Worm (Caenorhabditis elegans) whole organism, L2 larva: ENCODE results near the gene srp-2.

ENCODE experiments used
- C34F6.9 ChIP-seq: fragments of 150-350 bp; optimal IDR thresholded peaks from 2 replicates; lab custom pipeline; 2014; ENCODE audit warnings: missing biosample characterization, missing genetic modification characterization
- F13H6.1 ChIP-seq: sonication (generic microtip); optimal IDR thresholded peaks from 2 replicates; lab custom pipeline; 2016; ENCODE audit warnings: missing genetic modification characterization, missing compliant biosample characterization
- R02D3.7 ChIP-seq: fragments of 150-350 bp; optimal IDR thresholded peaks from 2 replicates; lab custom pipeline; 2014; ENCODE audit warnings: missing biosample characterization, missing genetic modification characterization
- Y55F3AM.14 ChIP-seq: fragments of 200-800 bp; sonication (Bioruptor generic); optimal IDR thresholded peaks from 2 replicates; lab custom pipeline; 2018; ENCODE audit warnings: mild to moderate bottlenecking, missing genetic modification characterization, missing compliant biosample characterization
- ZK546.5 ChIP-seq: sonication (generic microtip); optimal IDR thresholded peaks from 2 replicates; lab custom pipeline; 2017; ENCODE audit warnings: missing biosample characterization, missing genetic modification characterization
- alr-1 ChIP-seq: fragments of 150-350 bp; optimal IDR thresholded peaks from 2 replicates; lab custom pipeline; 2014; ENCODE audit warnings: missing biosample characterization, missing genetic modification characterization
- aly-2 ChIP-seq: fragments of 150-350 bp; optimal IDR thresholded peaks from 2 replicates; lab custom pipeline; 2014; ENCODE audit warnings: missing biosample characterization, missing genetic modification characterization
- ama-1 ChIP-seq: fragments of 150-350 bp; optimal IDR thresholded peaks from 2 replicates; lab custom pipeline; 2018; ENCODE audit warnings: inconsistent platforms
- blmp-1 ChIP-seq: sonication (generic microtip); optimal IDR thresholded peaks from 2 replicates; lab custom pipeline; 2017; ENCODE audit warnings: missing genetic modification characterization, mild to moderate bottlenecking, missing compliant biosample characterization, antibody characterized with exemption, moderate library complexity; ENCODE audit not compliant: insufficient read depth
- ceh-16 ChIP-seq: fragments of 150-350 bp; optimal IDR thresholded peaks from 2 replicates; lab custom pipeline; 2014; ENCODE audit warnings: missing biosample characterization, missing genetic modification characterization
- ceh-82 ChIP-seq: fragments of 150-350 bp; optimal IDR thresholded peaks from 2 replicates; lab custom pipeline; 2014; ENCODE audit warnings: missing biosample characterization, missing genetic modification characterization
- crh-2 ChIP-seq: sonication (generic microtip); optimal IDR thresholded peaks from 2 replicates; lab custom pipeline; 2017; ENCODE audit warnings: missing biosample characterization, missing genetic modification characterization
- dmd-4 ChIP-seq: sonication (generic microtip); optimal IDR thresholded peaks from 2 replicates; lab custom pipeline; 2017; ENCODE audit warnings: missing biosample characterization, missing genetic modification characterization
- egl-27 ChIP-seq: sonication (generic microtip); optimal IDR thresholded peaks from 3 replicates; lab custom pipeline; 2017; ENCODE audit warnings: missing biosample characterization, missing genetic modification reagents, missing genetic modification characterization
- elt-1 ChIP-seq: fragments of 150-350 bp; optimal IDR thresholded peaks from 2 replicates; lab custom pipeline; 2014; ENCODE audit warnings: missing biosample characterization, missing genetic modification characterization
- elt-3 ChIP-seq: sonication (generic microtip); optimal IDR thresholded peaks from 2 replicates; lab custom pipeline; 2017; ENCODE audit warnings: missing biosample characterization, missing genetic modification characterization
- fos-1 ChIP-seq: fragments of 150-350 bp; optimal IDR thresholded peaks from 2 replicates; lab custom pipeline; 2014; ENCODE audit warnings: missing biosample characterization, missing genetic modification characterization
- gmeb-1 ChIP-seq: fragments of 150-350 bp; optimal IDR thresholded peaks from 2 replicates; lab custom pipeline; 2014; ENCODE audit warnings: missing biosample characterization, missing genetic modification characterization
- lin-11 ChIP-seq: fragments of 150-350 bp; sonication (generic microtip); optimal IDR thresholded peaks from 2 replicates; lab custom pipeline; 2014; ENCODE audit warnings: missing biosample characterization, missing genetic modification characterization, inconsistent platforms, mixed read lengths
- lin-13 ChIP-seq: fragments of 150-350 bp; optimal IDR thresholded peaks from 2 replicates; lab custom pipeline; 2014; ENCODE audit warnings: missing biosample characterization, missing genetic modification reagents, missing genetic modification characterization
- lin-39 ChIP-seq: fragments of 150-350 bp; optimal IDR thresholded peaks from 2 replicates; lab custom pipeline; 2014; ENCODE audit warnings: missing biosample characterization, missing genetic modification reagents, missing genetic modification characterization
- lsy-2 ChIP-seq, 2 experiments: fragments of 150-350 bp in 1 of 2; sonication (generic microtip) in 1 of 2; optimal IDR thresholded peaks; 2 replicates each; lab custom pipeline; 2014 to 2017; ENCODE audit warnings: missing biosample characterization in 2 of 2, missing genetic modification characterization in 2 of 2
- mab-5 ChIP-seq: fragments of 150-350 bp; optimal IDR thresholded peaks from 2 replicates; lab custom pipeline; 2014; ENCODE audit warnings: missing biosample characterization, missing genetic modification characterization
- mbf-1 ChIP-seq: sonication (generic microtip); optimal IDR thresholded peaks from 2 replicates; lab custom pipeline; 2017; ENCODE audit warnings: missing biosample characterization, missing genetic modification characterization
- mdl-1 ChIP-seq, 2 experiments: fragments of 150-350 bp in 1 of 2; sonication (generic microtip) in 1 of 2; optimal IDR thresholded peaks; 2 replicates each; lab custom pipeline; 2017; ENCODE audit warnings: missing biosample characterization in 2 of 2, missing genetic modification characterization in 2 of 2
- nhr-10 ChIP-seq: sonication (generic microtip); optimal IDR thresholded peaks from 2 replicates; lab custom pipeline; 2017; ENCODE audit warnings: missing biosample characterization, missing genetic modification characterization
- nhr-11 ChIP-seq: fragments of 150-350 bp; optimal IDR thresholded peaks from 2 replicates; lab custom pipeline; 2014; ENCODE audit warnings: missing biosample characterization, missing genetic modification characterization
- nhr-12 ChIP-seq: fragments of 150-350 bp; optimal IDR thresholded peaks from 2 replicates; lab custom pipeline; 2014; ENCODE audit warnings: missing biosample characterization, missing genetic modification characterization
- nhr-129 ChIP-seq: fragments of 150-350 bp; optimal IDR thresholded peaks from 2 replicates; lab custom pipeline; 2014; ENCODE audit warnings: missing biosample characterization, missing genetic modification characterization
- nhr-21 ChIP-seq: fragments of 150-350 bp; optimal IDR thresholded peaks from 2 replicates; lab custom pipeline; 2014; ENCODE audit warnings: missing biosample characterization, missing genetic modification characterization
- nhr-23 ChIP-seq: fragments of 150-350 bp; optimal IDR thresholded peaks from 2 replicates; lab custom pipeline; 2014; ENCODE audit warnings: missing biosample characterization, missing genetic modification reagents, missing genetic modification characterization
- nhr-237 ChIP-seq: fragments of 150-350 bp; optimal IDR thresholded peaks from 2 replicates; lab custom pipeline; 2014; ENCODE audit warnings: missing biosample characterization, missing genetic modification characterization
- nhr-25 ChIP-seq: fragments of 150-350 bp; sonication (generic microtip); optimal IDR thresholded peaks from 3 replicates; lab custom pipeline; 2014; ENCODE audit warnings: missing biosample characterization, missing genetic modification characterization
- nhr-6 ChIP-seq: fragments of 150-350 bp; optimal IDR thresholded peaks from 2 replicates; lab custom pipeline; 2014; ENCODE audit warnings: missing biosample characterization, missing genetic modification characterization
- nhr-77 ChIP-seq: fragments of 150-350 bp; optimal IDR thresholded peaks from 2 replicates; lab custom pipeline; 2014; ENCODE audit warnings: missing biosample characterization, missing genetic modification characterization
- peb-1 ChIP-seq: fragments of 150-350 bp; optimal IDR thresholded peaks from 2 replicates; lab custom pipeline; 2014; ENCODE audit warnings: missing biosample characterization, missing genetic modification characterization
- sem-4 ChIP-seq: fragments of 150-350 bp; optimal IDR thresholded peaks from 2 replicates; lab custom pipeline; 2014; ENCODE audit warnings: missing biosample characterization, missing genetic modification reagents, missing genetic modification characterization
- skn-1 ChIP-seq: sonication (generic microtip); optimal IDR thresholded peaks from 2 replicates; lab custom pipeline; 2017; ENCODE audit warnings: missing biosample characterization, missing genetic modification characterization
- sma-3 ChIP-seq: sonication (generic microtip); optimal IDR thresholded peaks from 2 replicates; lab custom pipeline; 2016; ENCODE audit warnings: missing genetic modification reagents, missing genetic modification characterization, missing compliant biosample characterization
- sma-9 ChIP-seq, 2 experiments: fragments of 150-350 bp in 1 of 2; sonication (generic microtip) in 1 of 2; optimal IDR thresholded peaks; 2 replicates each; lab custom pipeline; 2014 to 2016; ENCODE audit warnings: missing genetic modification characterization in 2 of 2, mild to moderate bottlenecking in 1 of 2, missing biosample characterization in 1 of 2, missing compliant biosample characterization in 1 of 2, missing genetic modification reagents in 1 of 2, moderate library complexity in 1 of 2
- snpc-4 ChIP-seq: fragments of 150-350 bp; optimal IDR thresholded peaks from 2 replicates; lab custom pipeline; 2014; ENCODE audit warnings: missing biosample characterization, missing genetic modification characterization
- unc-39 ChIP-seq: fragments of 150-350 bp; optimal IDR thresholded peaks from 2 replicates; lab custom pipeline; 2014; ENCODE audit warnings: missing biosample characterization, missing genetic modification characterization
- unc-55 ChIP-seq: fragments of 150-350 bp; sonication (generic microtip); optimal IDR thresholded peaks from 3 replicates; lab custom pipeline; 2014; ENCODE audit warnings: missing biosample characterization, missing genetic modification reagents, missing genetic modification characterization
- unc-62 ChIP-seq: fragments of 150-350 bp; optimal IDR thresholded peaks from 2 replicates; lab custom pipeline; 2014; ENCODE audit warnings: missing biosample characterization, missing genetic modification reagents, missing genetic modification characterization
- zag-1 ChIP-seq: fragments of 150-350 bp; optimal IDR thresholded peaks from 2 replicates; lab custom pipeline; 2014; ENCODE audit warnings: missing biosample characterization, missing genetic modification characterization
- ztf-1 ChIP-seq: fragments of 200-800 bp; sonication (Bioruptor generic); conservative IDR thresholded peaks from 2 replicates; pipeline ENCODE4 v1.3.6; 2022; ENCODE audit warnings: missing genetic modification characterization, missing compliant biosample characterization
- ztf-11 ChIP-seq: sonication (generic microtip); optimal IDR thresholded peaks from 2 replicates; lab custom pipeline; 2017; ENCODE audit warnings: missing biosample characterization, missing genetic modification characterization
- ztf-4 ChIP-seq: fragments of 150-350 bp; optimal IDR thresholded peaks from 2 replicates; lab custom pipeline; 2014; ENCODE audit warnings: missing biosample characterization, missing genetic modification characterization

Gene srp-2

DNA sequence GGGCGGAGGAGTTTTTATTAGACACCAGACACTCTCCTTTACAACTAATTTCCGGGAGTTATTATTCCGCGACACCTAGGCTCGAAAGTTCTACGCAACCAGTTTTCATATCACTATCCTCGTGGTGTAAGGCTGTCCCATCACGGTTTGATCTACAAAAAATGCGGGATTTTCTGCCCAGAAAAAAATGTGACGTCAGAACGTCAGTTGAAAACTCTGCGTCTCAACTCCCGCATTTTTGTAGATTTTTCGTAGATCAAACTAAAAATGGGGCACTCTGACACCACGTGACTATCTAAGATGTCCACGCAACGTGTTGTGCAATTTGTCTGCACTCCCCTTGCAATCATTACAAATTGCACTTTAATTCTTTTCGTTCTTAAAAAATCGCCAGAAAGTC is 2.3 kb downstream of the srp-2 start, which contains the start of gene str-238:
TSS of gene str-238 (plus strand) at position 301 of the 400 bp plus-strand sequence.
- TF ChIP-seq sem-4 (no peak), ceh-16 (tag; lab: Kevin White, UChicago) (no peak), mab-5 (tag; lab: Kevin White, UChicago) (no peak), alr-1 (no peak), lin-39 (tag; lab: Kevin White, UChicago) (no peak), unc-39 (tag; lab: Kevin White, UChicago) (no peak), lin-11 (tag; lab: Kevin White, UChicago) (no peak), lsy-2 (tag; optimal IDR thresholded peaks at IDR 0.05; lab: Kevin White, UChicago) (no peak), snpc-4 (tag; lab: Kevin White, UChicago) (no peak)

DNA sequence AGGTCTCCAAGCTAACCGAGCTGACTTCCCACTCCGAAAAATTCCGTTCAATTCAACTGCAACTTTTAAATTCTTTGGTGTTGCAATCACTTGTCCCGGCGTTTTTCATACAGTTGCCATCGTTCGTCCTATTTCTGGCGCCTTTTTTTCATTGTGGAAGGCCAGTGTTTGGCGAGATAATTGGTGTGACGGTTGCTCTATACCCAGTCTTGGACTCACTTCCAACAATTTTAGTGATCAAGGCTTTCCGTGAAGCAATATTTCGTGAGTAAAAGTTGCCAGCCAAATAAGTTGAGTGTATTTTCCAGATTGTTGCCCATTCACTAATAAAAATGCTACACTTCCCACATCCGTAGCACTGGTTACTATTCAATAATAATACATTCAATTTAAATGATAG is 9.8 kb downstream of the srp-2 start:
- TF ChIP-seq Y55F3AM.14 (GFP tag; lab: Kevin White, UChicago) (no peak), sma-3 (GFP tag; lab: Kevin White, UChicago) (no peak), snpc-4 (tag; lab: Kevin White, UChicago) (no peak), R02D3.7 (tag; lab: Kevin White, UChicago) (no peak), ztf-1 (GFP tag; lab: Robert Waterston, UW) (no peak), lsy-2 (tag; optimal IDR thresholded peaks at IDR 0.05; lab: Kevin White, UChicago) (no peak), fos-1 (no peak), C34F6.9 (tag; lab: Kevin White, UChicago) (no peak)

DNA sequence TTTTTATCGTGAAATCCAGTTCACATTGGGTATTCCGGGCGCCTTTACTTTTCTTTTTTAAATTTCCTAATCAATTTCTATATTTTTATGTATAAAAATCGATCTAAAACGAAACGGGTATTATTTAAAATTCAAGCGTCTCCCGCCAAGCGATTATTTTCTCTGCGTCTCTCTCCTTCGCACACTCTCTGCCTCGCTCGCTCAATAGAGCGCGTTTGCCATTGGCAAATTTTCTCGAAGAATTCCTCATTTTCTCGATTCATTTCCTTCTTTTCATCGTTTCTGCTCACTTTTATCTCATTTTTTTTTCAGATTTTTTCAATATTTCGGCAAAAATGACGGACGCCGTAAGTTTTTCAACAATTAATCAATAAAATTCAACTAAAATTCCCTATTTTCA is 10.8 kb downstream of the srp-2 start, which contains the start of gene sti-1:
TSS of gene sti-1 (plus strand) at position 263 of the 400 bp plus-strand sequence.
- TF ChIP-seq elt-3 (tag; lab: Kevin White, UChicago): no peak
- peak; percentile 80 for TF ChIP-seq F13H6.1 (tag; lab: Kevin White, UChicago)
- no peak for TF ChIP-seq unc-39 (tag; lab: Kevin White, UChicago)
- TF ChIP-seq lin-13 (GFP tag; lab: Kevin White, UChicago): peak; percentile 88
- TF ChIP-seq nhr-25 (tag; lab: Kevin White, UChicago): peak; percentile 69
- peak; percentile 22 for TF ChIP-seq ceh-82 (tag; lab: Kevin White, UChicago)
- peak; percentile 93 for TF ChIP-seq C34F6.9 (tag; lab: Kevin White, UChicago)
- no peak for TF ChIP-seq alr-1
- peak; percentile 66 for TF ChIP-seq fos-1
- no peak for TF ChIP-seq ceh-16 (tag; lab: Kevin White, UChicago)
- TF ChIP-seq skn-1: no peak
- no peak for TF ChIP-seq nhr-23 (tag; lab: Kevin White, UChicago)
- TF ChIP-seq unc-55 (GFP tag; lab: Kevin White, UChicago): peak; percentile 89
- TF ChIP-seq ZK546.5: no peak
- TF ChIP-seq R02D3.7 (tag; lab: Kevin White, UChicago): peak; percentile 1
- peak; percentile 89 for TF ChIP-seq sma-9 (GFP tag; optimal IDR thresholded peaks at IDR 0.05; lab: Kevin White, UChicago)
- TF ChIP-seq sma-9 (tag; optimal IDR thresholded peaks at IDR 0.05; lab: Kevin White, UChicago): no peak
- TF ChIP-seq mab-5 (tag; lab: Kevin White, UChicago): peak; percentile 70
- no peak for TF ChIP-seq ztf-1 (GFP tag; lab: Robert Waterston, UW)
- TF ChIP-seq nhr-237 (tag; lab: Kevin White, UChicago): peak; percentile 9
- no peak for TF ChIP-seq nhr-12
- TF ChIP-seq zag-1 (tag; lab: Kevin White, UChicago): no peak
- no peak for TF ChIP-seq dmd-4
- TF ChIP-seq sem-4: peak; percentile 76
- peak; percentile 55 for TF ChIP-seq ama-1
- peak; percentile 90 for TF ChIP-seq sma-3 (GFP tag; lab: Kevin White, UChicago)
- peak; percentile 66 for TF ChIP-seq nhr-6 (tag; lab: Kevin White, UChicago)
- no peak for TF ChIP-seq lin-39 (tag; lab: Kevin White, UChicago)
- TF ChIP-seq gmeb-1 (tag; lab: Kevin White, UChicago): peak; percentile 98
- no peak for TF ChIP-seq elt-1 (tag; lab: Kevin White, UChicago)
- TF ChIP-seq ztf-4 (tag; lab: Kevin White, UChicago): peak; percentile 72
- TF ChIP-seq crh-2: peak; percentile 90
- peak; percentile 72 for TF ChIP-seq egl-27 (tag; lab: Kevin White, UChicago)
- TF ChIP-seq mbf-1 (tag; lab: Kevin White, UChicago): no peak
- no peak for TF ChIP-seq aly-2
- no peak for TF ChIP-seq ztf-11 (tag; lab: Kevin White, UChicago)
- TF ChIP-seq nhr-11: no peak
- TF ChIP-seq nhr-21: peak; percentile 81
- no peak for TF ChIP-seq mdl-1 (tag; optimal IDR thresholded peaks at IDR 0.05; lab: Kevin White, UChicago)
- peak; percentile 64 to 90 for TF ChIP-seq lsy-2 (tag; optimal IDR thresholded peaks at IDR 0.05; lab: Kevin White, UChicago)
- peak; percentile 26 for TF ChIP-seq blmp-1 (tag; lab: Kevin White, UChicago)
- TF ChIP-seq nhr-77 (tag; lab: Kevin White, UChicago): no peak
- TF ChIP-seq unc-62 (GFP tag; lab: Kevin White, UChicago): peak; percentile 9
- TF ChIP-seq nhr-10: no peak
- peak; percentile 35 for TF ChIP-seq snpc-4 (tag; lab: Kevin White, UChicago)
- TF ChIP-seq lin-11 (tag; lab: Kevin White, UChicago): peak; percentile 79
- TF ChIP-seq Y55F3AM.14 (GFP tag; lab: Kevin White, UChicago): no peak
- TF ChIP-seq peb-1 (tag; lab: Kevin White, UChicago): no peak
- peak; percentile 69 for TF ChIP-seq nhr-129 (tag; lab: Kevin White, UChicago)
